Fruit fly (Drosophila melanogaster) whole organism, adult: Measurements from ENCODE around the gene CG32161.

Source experiments
- CG11617 ChIP-seq: fragments of 200-800 bp; sonication (Bioruptor generic); optimal IDR thresholded peaks from 2 replicates; lab custom pipeline; 2017; ENCODE audit warnings: mild to moderate bottlenecking, missing biosample characterization, missing genetic modification reagents, missing genetic modification characterization
- CG12768 ChIP-seq: fragments of 200-800 bp; sonication (Bioruptor generic); optimal IDR thresholded peaks from 2 replicates; lab custom pipeline; 2017; ENCODE audit warnings: missing biosample characterization, missing genetic modification characterization, mild to moderate bottlenecking, moderate library complexity, missing genetic modification reagents
- CG14711 ChIP-seq: fragments of 200-800 bp; sonication (Bioruptor generic); optimal IDR thresholded peaks from 2 replicates; lab custom pipeline; 2018; ENCODE audit warnings: missing biosample characterization, mild to moderate bottlenecking, missing genetic modification characterization, moderate library complexity
- CG1620 ChIP-seq: fragments of 200-800 bp; sonication (Bioruptor generic); optimal IDR thresholded peaks from 2 replicates; lab custom pipeline; 2016; ENCODE audit warnings: missing biosample characterization, missing genetic modification characterization
- CG33017 ChIP-seq: fragments of 200-800 bp; sonication (Bioruptor generic); optimal IDR thresholded peaks from 2 replicates; lab custom pipeline; 2018; ENCODE audit warnings: missing biosample characterization, mild to moderate bottlenecking, missing genetic modification characterization, moderate library complexity
- CG5204 ChIP-seq: fragments of 200-800 bp; sonication (Bioruptor generic); optimal IDR thresholded peaks from 2 replicates; lab custom pipeline; 2016; ENCODE audit warnings: missing biosample characterization, missing genetic modification characterization
- CG7045 ChIP-seq: fragments of 200-800 bp; sonication (Bioruptor generic); optimal IDR thresholded peaks from 2 replicates; lab custom pipeline; 2017; ENCODE audit warnings: missing biosample characterization, mild to moderate bottlenecking, missing genetic modification characterization
- Clk ChIP-seq: fragments of 200-800 bp; sonication (Bioruptor generic); optimal IDR thresholded peaks from 2 replicates; lab custom pipeline; 2017; ENCODE audit warnings: missing biosample characterization, missing genetic modification characterization
- Crg-1 ChIP-seq: fragments of 200-800 bp; sonication (Bioruptor generic); optimal IDR thresholded peaks from 2 replicates; lab custom pipeline; 2016; ENCODE audit warnings: missing biosample characterization, missing genetic modification characterization
- Hr96 ChIP-seq: fragments of 200-800 bp; sonication (Bioruptor generic); optimal IDR thresholded peaks from 2 replicates; lab custom pipeline; 2016; ENCODE audit warnings: missing biosample characterization, missing genetic modification characterization
- Mnt ChIP-seq: fragments of 200-800 bp; sonication (Bioruptor generic); optimal IDR thresholded peaks from 2 replicates; lab custom pipeline; 2016; ENCODE audit warnings: missing biosample characterization, mild to moderate bottlenecking, missing genetic modification characterization
- bab1 ChIP-seq: fragments of 200-800 bp; sonication (Bioruptor generic); optimal IDR thresholded peaks from 3 replicates; lab custom pipeline; 2019; ENCODE audit warnings: missing biosample characterization, mild to moderate bottlenecking, missing genetic modification characterization, moderate library complexity
- cnc ChIP-seq, 2 experiments: fragments of >200 bp; optimal IDR thresholded peaks; 2 replicates each; lab custom pipeline; 2017
- kay ChIP-seq: fragments of 200-800 bp; sonication (Bioruptor generic); peaks from one replicate; lab custom pipeline; 2016; ENCODE audit warnings: missing biosample characterization, missing genetic modification characterization, borderline replicate concordance
- ovo ChIP-seq: fragments of 200-800 bp; sonication (Bioruptor generic); optimal IDR thresholded peaks from 2 replicates; lab custom pipeline; 2016; ENCODE audit warnings: missing biosample characterization, missing genetic modification characterization
- pad ChIP-seq: fragments of 200-800 bp; sonication (Bioruptor generic); optimal IDR thresholded peaks from 3 replicates; lab custom pipeline; 2017; ENCODE audit warnings: missing biosample characterization, missing genetic modification characterization, mild to moderate bottlenecking, moderate library complexity, missing genetic modification reagents
- tj ChIP-seq: fragments of 200-800 bp; sonication (Bioruptor generic); optimal IDR thresholded peaks from 3 replicates; lab custom pipeline; 2017; ENCODE audit warnings: missing biosample characterization, mild to moderate bottlenecking, missing genetic modification characterization, moderate library complexity
- toe ChIP-seq: fragments of 200-800 bp; sonication (Bioruptor generic); optimal IDR thresholded peaks from 2 replicates; lab custom pipeline; 2016; ENCODE audit warnings: missing biosample characterization, missing genetic modification characterization

CG32161 gene

DNA sequence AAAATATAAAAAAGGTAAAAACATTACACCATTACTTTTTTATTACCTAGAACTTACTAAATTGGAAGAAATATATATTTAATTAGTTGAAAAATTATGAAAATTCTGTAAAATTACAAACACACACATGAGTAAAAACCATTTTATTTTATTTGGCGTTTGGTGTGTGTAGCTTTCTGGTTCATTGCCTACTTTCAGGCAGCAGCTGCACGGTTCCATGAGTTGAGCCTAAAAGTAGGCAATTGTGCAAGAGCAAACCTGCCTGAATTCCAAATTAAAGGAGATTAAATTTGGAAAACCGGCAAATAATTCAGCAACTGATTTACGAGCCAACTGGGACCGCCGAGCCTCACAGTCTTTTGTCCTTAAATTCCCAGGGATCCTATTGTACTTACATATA is 29.5 kb downstream of the CG32161 start:
- no peak for TF ChIP-seq bab1 (GFP tag; lab: Kevin White, UChicago)

DNA sequence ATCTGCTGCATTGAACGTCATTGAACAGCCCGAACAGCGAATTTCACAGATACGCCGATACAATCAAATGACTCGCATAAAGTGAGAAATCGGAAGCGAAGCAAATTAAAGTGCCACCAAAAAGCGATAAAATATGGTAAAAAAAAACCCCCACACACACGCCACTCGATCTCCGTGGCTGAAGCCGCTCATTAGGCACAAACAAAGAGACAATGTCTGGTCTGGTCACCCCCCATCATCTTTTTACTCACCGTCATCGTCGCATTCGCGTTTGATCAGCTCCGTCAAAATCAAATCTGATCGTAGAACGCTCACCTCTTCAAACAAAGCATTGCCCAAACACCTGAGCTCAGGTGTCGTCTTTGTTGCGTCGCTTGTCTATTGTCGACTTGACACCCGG is 29.9 kb downstream of the CG32161 start:
- TF ChIP-seq toe (GFP tag; lab: Kevin White, UChicago), result no peak
- no peak for TF ChIP-seq CG1620
- TF ChIP-seq CG14711, result no peak
- no peak for TF ChIP-seq CG7045

DNA sequence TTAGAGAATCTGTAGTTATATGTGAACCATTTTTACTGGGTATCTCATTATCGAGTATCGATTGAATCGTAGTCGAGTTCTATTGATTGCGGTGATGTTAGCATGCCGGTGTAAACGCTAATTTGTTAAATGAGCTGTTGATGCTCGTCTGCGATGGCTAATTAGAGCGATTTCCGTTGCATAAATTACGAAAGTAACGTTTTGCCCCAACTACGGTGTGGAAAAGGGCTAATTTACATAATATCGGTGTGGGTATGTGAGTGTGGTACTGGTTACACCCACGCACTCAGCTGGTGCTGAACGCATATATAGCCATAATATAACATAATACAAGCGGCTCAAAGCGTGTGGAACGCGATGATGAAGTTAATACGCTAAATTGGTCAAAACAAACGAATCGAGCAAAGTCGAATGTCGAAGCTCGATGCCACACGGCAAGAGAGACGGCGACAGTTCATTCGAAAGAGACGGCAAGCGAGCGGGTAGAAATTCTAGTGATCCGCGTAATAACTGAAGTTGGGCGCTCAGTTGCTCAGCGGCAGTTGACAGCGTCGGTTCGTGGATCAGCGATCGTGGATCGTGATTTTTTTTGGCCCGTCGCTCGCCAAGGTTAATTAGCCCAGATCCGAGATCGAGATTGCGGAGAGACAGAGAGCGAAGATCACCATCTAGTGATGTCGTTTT is 30.9 kb downstream of the CG32161 start, which contains the start of gene CG32170:
TSS of gene CG32170 (plus strand) at position 525 of the 684 bp plus-strand sequence.
- TF ChIP-seq CG14711, result no peak
- TF ChIP-seq Mnt (GFP tag; lab: Kevin White, UChicago), result no peak
- no peak for TF ChIP-seq toe (GFP tag; lab: Kevin White, UChicago)
- TF ChIP-seq tj, result no peak
- no peak for TF ChIP-seq Clk (GFP tag; lab: Kevin White, UChicago)
- TF ChIP-seq Hr96 (GFP tag; lab: Kevin White, UChicago), result no peak

DNA sequence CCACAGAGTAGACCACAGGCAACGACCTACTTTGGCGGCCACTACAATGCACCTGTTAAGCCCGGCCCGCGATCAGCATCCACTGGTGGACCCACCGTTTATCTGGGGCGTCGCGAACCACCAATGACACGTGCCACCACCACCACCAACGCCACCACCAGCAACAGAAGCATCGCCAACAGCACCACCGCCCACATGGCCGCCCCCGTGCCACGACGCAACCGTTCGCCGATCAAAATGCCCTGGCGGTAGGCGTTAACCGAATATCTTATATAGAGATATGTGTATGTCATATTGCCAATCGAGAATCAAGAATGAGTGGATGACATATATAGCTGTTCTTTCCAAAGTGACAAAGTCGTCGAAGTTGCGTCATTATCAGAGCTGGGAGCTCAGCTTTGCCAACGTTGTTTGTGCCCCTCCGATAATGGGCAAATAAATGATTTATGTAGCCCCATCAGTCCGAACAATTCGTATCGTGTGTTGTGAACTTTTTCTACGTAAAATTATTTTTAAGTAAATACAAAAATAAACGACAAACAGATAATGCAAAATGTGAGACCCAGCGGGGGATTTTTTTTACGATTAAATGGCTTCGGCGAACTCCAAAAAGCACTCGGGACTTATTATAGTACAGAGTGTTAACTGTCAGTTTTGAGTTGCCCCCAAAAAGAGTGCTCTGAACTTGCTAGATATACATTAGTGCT is 33.0 kb downstream of the CG32161 start:
- TF ChIP-seq Crg-1 (GFP tag; lab: Kevin White, UChicago) (no peak), pad (GFP tag; lab: Kevin White, UChicago) (no peak), CG5204 (GFP tag; lab: Kevin White, UChicago) (no peak), tj (no peak), Clk (GFP tag; lab: Kevin White, UChicago) (no peak), CG12768 (GFP tag; lab: Kevin White, UChicago) (no peak), Mnt (GFP tag; lab: Kevin White, UChicago) (no peak), CG14711 (no peak), kay (GFP tag; lab: Kevin White, UChicago) (no peak), bab1 (GFP tag; lab: Kevin White, UChicago) (no peak), CG33017 (tag; lab: Kevin White, UChicago) (no peak), CG1620 (no peak), toe (GFP tag; lab: Kevin White, UChicago) (no peak)

DNA sequence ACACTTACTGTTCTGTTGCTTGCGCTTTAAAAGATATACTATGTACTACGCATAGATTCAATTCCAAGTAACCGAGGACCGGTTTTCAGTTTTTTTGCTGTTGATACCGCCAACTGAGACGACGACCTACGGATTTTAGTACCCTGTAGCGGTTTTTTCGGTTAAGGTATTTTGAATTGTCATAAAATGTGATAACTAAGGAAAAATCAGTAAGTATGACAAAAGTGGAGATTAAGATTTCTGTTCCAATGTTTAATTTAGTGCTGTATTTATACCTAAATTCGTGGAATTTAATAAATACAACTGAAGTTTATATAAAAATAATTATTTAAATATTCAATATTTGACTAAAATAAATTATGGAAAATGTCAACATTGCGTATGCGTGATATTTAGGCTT is 35.1 kb downstream of the CG32161 start:
- no peak for TF ChIP-seq cnc (optimal IDR thresholded peaks at IDR 0.05; lab: Kevin White, UChicago)
- no peak for TF ChIP-seq CG1620
- TF ChIP-seq CG14711, result no peak
- TF ChIP-seq Mnt (GFP tag; lab: Kevin White, UChicago), result no peak
- TF ChIP-seq ovo (GFP tag; lab: Kevin White, UChicago), result no peak
- TF ChIP-seq tj, result no peak
- no peak for TF ChIP-seq pad (GFP tag; lab: Kevin White, UChicago)
- TF ChIP-seq Crg-1 (GFP tag; lab: Kevin White, UChicago), result no peak
- TF ChIP-seq kay (GFP tag; lab: Kevin White, UChicago), result no peak
- no peak for TF ChIP-seq Hr96 (GFP tag; lab: Kevin White, UChicago)
- TF ChIP-seq bab1 (GFP tag; lab: Kevin White, UChicago), result no peak
- no peak for TF ChIP-seq toe (GFP tag; lab: Kevin White, UChicago)
- no peak for TF ChIP-seq CG5204 (GFP tag; lab: Kevin White, UChicago)
- no peak for TF ChIP-seq Clk (GFP tag; lab: Kevin White, UChicago)

DNA sequence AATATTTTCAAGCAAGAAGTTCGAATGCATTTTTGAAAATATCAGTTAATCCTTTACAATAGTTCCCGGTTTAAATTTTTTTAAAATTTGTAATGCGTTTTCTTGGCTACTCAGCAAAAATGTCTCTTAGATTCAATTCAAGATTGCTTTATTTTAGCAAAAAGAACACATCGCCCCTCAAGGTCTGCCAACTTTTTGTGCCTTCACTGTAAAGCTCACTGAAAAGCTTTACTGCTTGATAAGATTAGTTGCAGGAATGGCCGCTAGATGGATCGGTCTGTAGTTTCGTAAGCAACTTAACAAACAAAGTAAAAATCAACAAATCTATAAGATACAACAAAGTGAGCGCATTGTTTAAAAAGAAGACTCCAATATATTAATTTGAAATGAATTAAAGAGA is 38.0 kb downstream of the CG32161 start:
- TF ChIP-seq Mnt (GFP tag; lab: Kevin White, UChicago) (no peak), kay (GFP tag; lab: Kevin White, UChicago) (no peak), CG33017 (tag; lab: Kevin White, UChicago) (no peak), CG14711 (no peak), toe (GFP tag; lab: Kevin White, UChicago) (no peak), pad (GFP tag; lab: Kevin White, UChicago) (no peak), tj (no peak), CG11617 (no peak), Hr96 (GFP tag; lab: Kevin White, UChicago) (no peak), CG1620 (no peak)

DNA sequence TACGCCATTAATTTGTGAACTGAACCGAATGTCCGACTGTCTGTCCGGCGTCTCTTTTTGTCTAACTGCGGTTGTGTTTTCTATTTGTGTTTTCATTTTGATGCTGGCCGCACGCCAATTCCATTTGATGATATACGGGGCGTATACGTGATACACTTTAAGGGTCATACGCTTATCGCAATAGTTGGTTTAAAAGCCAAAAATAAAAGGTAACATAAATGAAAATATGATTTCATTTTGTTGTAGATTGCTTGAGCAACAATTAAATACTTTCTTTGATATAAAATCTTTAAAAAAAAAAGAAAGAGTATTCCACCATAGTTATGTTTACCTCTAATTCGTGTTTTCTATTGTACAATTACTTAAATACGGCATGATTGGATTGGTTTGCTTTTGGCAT is 39.0 kb downstream of the CG32161 start:
- TF ChIP-seq cnc (optimal IDR thresholded peaks at IDR 0.05; lab: Kevin White, UChicago) (no peak), CG33017 (tag; lab: Kevin White, UChicago) (peak; percentile 45)
